Fruit fly (Drosophila melanogaster) whole organism, embryonic: ENCODE results near the gene Tim8.

Experiments
- CG10431 ChIP-seq: fragments of 200-800 bp; sonication (Bioruptor generic); optimal IDR thresholded peaks from 3 replicates; lab custom pipeline; 2018; ENCODE audit warnings: missing biosample characterization, mild to moderate bottlenecking, missing genetic modification characterization
- CG10979 ChIP-seq: fragments of 200-800 bp; sonication (Bioruptor generic); optimal IDR thresholded peaks from 2 replicates; lab custom pipeline; 2018; ENCODE audit warnings: missing biosample characterization, mild to moderate bottlenecking, missing genetic modification characterization, moderate library complexity
- CG11696 ChIP-seq: fragments of 200-800 bp; sonication (Bioruptor generic); IDR thresholded peaks from 2 replicates; pipeline ENCODE4 v1.3.6; 2022; ENCODE audit warnings: missing biosample characterization, missing genetic modification characterization
- CG1233 ChIP-seq: fragments of 200-800 bp; sonication (Bioruptor generic); optimal IDR thresholded peaks from 4 replicates; lab custom pipeline; 2018; ENCODE audit warnings: missing biosample characterization, mild to moderate bottlenecking, missing genetic modification characterization
- CG14710 ChIP-seq: fragments of 200-800 bp; sonication (Bioruptor generic); optimal IDR thresholded peaks from 3 replicates; lab custom pipeline; 2019; ENCODE audit warnings: missing biosample characterization, mild to moderate bottlenecking, missing genetic modification characterization, moderate library complexity
- CG16863 ChIP-seq: fragments of 200-800 bp; sonication (Bioruptor generic); optimal IDR thresholded peaks from 3 replicates; lab custom pipeline; 2016; ENCODE audit warnings: missing biosample characterization, missing genetic modification characterization
- CG17612 ChIP-seq: fragments of 200-800 bp; sonication (Bioruptor generic); IDR thresholded peaks from 2 replicates; pipeline ENCODE4 v1.3.6; 2022; ENCODE audit warnings: missing biosample characterization, missing genetic modification characterization
- CG17912 ChIP-seq: fragments of 200-800 bp; sonication (Bioruptor generic); optimal IDR thresholded peaks from 2 replicates; lab custom pipeline; 2018; ENCODE audit warnings: missing biosample characterization, mild to moderate bottlenecking, missing genetic modification characterization
- CG31365 ChIP-seq: fragments of 200-800 bp; sonication (Bioruptor generic); optimal IDR thresholded peaks from 2 replicates; lab custom pipeline; 2018; ENCODE audit warnings: missing biosample characterization, mild to moderate bottlenecking, missing genetic modification characterization
- CG3163 ChIP-seq: fragments of 200-800 bp; sonication (Bioruptor generic); optimal IDR thresholded peaks from 3 replicates; lab custom pipeline; 2016; ENCODE audit warnings: missing biosample characterization, missing genetic modification characterization
- CG33213 ChIP-seq: fragments of 200-800 bp; sonication (Bioruptor generic); optimal IDR thresholded peaks from 3 replicates; lab custom pipeline; 2016; ENCODE audit warnings: missing biosample characterization, missing genetic modification characterization
- CG33557 ChIP-seq: fragments of 200-800 bp; sonication (Bioruptor generic); optimal IDR thresholded peaks from 2 replicates; lab custom pipeline; 2019; ENCODE audit warnings: missing biosample characterization, mild to moderate bottlenecking, missing genetic modification characterization, moderate library complexity
- CG4617 ChIP-seq: fragments of 200-800 bp; sonication (Bioruptor generic); optimal IDR thresholded peaks from 3 replicates; lab custom pipeline; 2016; ENCODE audit warnings: missing biosample characterization, missing genetic modification characterization, borderline replicate concordance
- CG4730 ChIP-seq: fragments of 200-800 bp; sonication (Bioruptor generic); IDR thresholded peaks from 2 replicates; pipeline ENCODE4 v1.3.6; 2022; ENCODE audit warnings: missing biosample characterization, missing genetic modification characterization
- CG7372 ChIP-seq: fragments of 200-800 bp; sonication (Bioruptor generic); IDR thresholded peaks from 2 replicates; pipeline ENCODE4 v1.3.6; 2022; ENCODE audit warnings: missing biosample characterization, missing genetic modification characterization
- CG8290 ChIP-seq, 3 experiments: fragments of 200-800 bp; sonication (Bioruptor generic); optimal IDR thresholded peaks; 2 replicates each; lab custom pipeline; 2016 to 2019; ENCODE audit warnings: missing biosample characterization in 3 of 3, missing genetic modification characterization in 3 of 3, mild to moderate bottlenecking in 2 of 3, moderate library complexity in 1 of 3
- CG8924 ChIP-seq: fragments of 200-800 bp; optimal IDR thresholded peaks from 3 replicates; lab custom pipeline; 2019; ENCODE audit warnings: missing biosample characterization, mild to moderate bottlenecking, missing genetic modification characterization, moderate library complexity
- CTCF ChIP-seq: fragments of 200-800 bp; sonication (Bioruptor generic); optimal IDR thresholded peaks from 2 replicates; lab custom pipeline; 2017; ENCODE audit warnings: missing biosample characterization, mild to moderate bottlenecking, missing genetic modification characterization, moderate library complexity
- Dip2 ChIP-seq: fragments of 200-800 bp; sonication (Bioruptor generic); IDR thresholded peaks from 2 replicates; pipeline ENCODE4 v1.3.6; 2022; ENCODE audit warnings: missing biosample characterization, missing genetic modification characterization
- Dip3 ChIP-seq: fragments of 200-800 bp; sonication (Bioruptor generic); optimal IDR thresholded peaks from 3 replicates; lab custom pipeline; 2016; ENCODE audit warnings: missing biosample characterization, missing genetic modification characterization
- GATAe ChIP-seq: fragments of 200-800 bp; sonication (Bioruptor generic); conservative IDR thresholded peaks from 2 replicates; pipeline ENCODE4 v1.3.6; 2022; ENCODE audit warnings: missing biosample characterization, missing genetic modification characterization
- NC2α ChIP-seq: fragments of 200-800 bp; sonication (Bioruptor generic); optimal IDR thresholded peaks from 2 replicates; lab custom pipeline; 2016; ENCODE audit warnings: missing biosample characterization, missing genetic modification characterization
- Opbp ChIP-seq: fragments of 200-800 bp; sonication (Bioruptor generic); IDR thresholded peaks from 3 replicates; pipeline ENCODE4 v1.3.6; 2022; ENCODE audit warnings: missing biosample characterization, missing genetic modification characterization; ENCODE audit not compliant: partially characterized antibody
- cad ChIP-seq: fragments of >200 bp; optimal IDR thresholded peaks from 2 replicates; lab custom pipeline; 2017; ENCODE audit warnings: missing biosample characterization, missing genetic modification characterization
- h ChIP-seq: fragments of >200 bp; optimal IDR thresholded peaks from 2 replicates; lab custom pipeline; 2017
- lmd ChIP-seq: fragments of 200-800 bp; sonication (Bioruptor generic); IDR thresholded peaks from 2 replicates; pipeline ENCODE4 v1.3.6; 2022; ENCODE audit warnings: missing biosample characterization, missing genetic modification characterization
- pb ChIP-seq: fragments of 200-800 bp; sonication (Bioruptor generic); optimal IDR thresholded peaks from 3 replicates; lab custom pipeline; 2016; ENCODE audit warnings: missing biosample characterization, missing genetic modification characterization
- pita ChIP-seq: fragments of 200-800 bp; sonication (Bioruptor generic); optimal IDR thresholded peaks from 2 replicates; lab custom pipeline; 2017; ENCODE audit warnings: missing biosample characterization, mild to moderate bottlenecking, missing genetic modification characterization
- prd ChIP-seq, 3 experiments: fragments of >200 bp in 2 of 3; fragments of 200-800 bp in 1 of 3; sonication (Bioruptor generic) in 1 of 3; optimal IDR thresholded peaks in 2 of 3; IDR thresholded peaks in 1 of 3; 2 replicates in 2 of 3; 3 replicates in 1 of 3; pipeline versions ENCODE4 v1.3.6 to Lab custom; 2017 to 2022; ENCODE audit warnings: missing biosample characterization in 1 of 3, missing genetic modification characterization in 1 of 3
- sc ChIP-seq, 3 experiments: fragments of >200 bp in 2 of 3; fragments of 200-800 bp in 1 of 3; sonication (Bioruptor generic) in 1 of 3; optimal IDR thresholded peaks; 2 replicates in 2 of 3; 3 replicates in 1 of 3; lab custom pipeline; 2017; ENCODE audit warnings: mild to moderate bottlenecking in 1 of 3, missing biosample characterization in 1 of 3, missing genetic modification characterization in 1 of 3, missing genetic modification reagents in 1 of 3
- sens-2 ChIP-seq: fragments of 200-800 bp; sonication (Bioruptor generic); IDR thresholded peaks from 2 replicates; pipeline ENCODE4 v1.3.6; 2022; ENCODE audit warnings: missing biosample characterization, missing genetic modification characterization
- sna ChIP-seq: fragments of 200-800 bp; sonication (Bioruptor generic); IDR thresholded peaks from 2 replicates; pipeline ENCODE4 v1.3.6; 2022; ENCODE audit warnings: missing biosample characterization, missing genetic modification characterization; ENCODE audit not compliant: partially characterized antibody
- tin ChIP-seq: fragments of 200-800 bp; sonication (Bioruptor generic); optimal IDR thresholded peaks from 3 replicates; lab custom pipeline; 2016; ENCODE audit warnings: missing biosample characterization, missing genetic modification characterization
- tup ChIP-seq: fragments of 200-800 bp; sonication (Bioruptor generic); optimal IDR thresholded peaks from 2 replicates; lab custom pipeline; 2016; ENCODE audit warnings: missing biosample characterization, mild to moderate bottlenecking, missing genetic modification characterization, moderate library complexity
- vnd ChIP-seq: fragments of 200-800 bp; sonication (Bioruptor generic); IDR thresholded peaks from 3 replicates; pipeline ENCODE4 v1.3.6; 2022; ENCODE audit warnings: missing biosample characterization, missing genetic modification characterization; ENCODE audit not compliant: partially characterized antibody

The Tim8 gene

DNA sequence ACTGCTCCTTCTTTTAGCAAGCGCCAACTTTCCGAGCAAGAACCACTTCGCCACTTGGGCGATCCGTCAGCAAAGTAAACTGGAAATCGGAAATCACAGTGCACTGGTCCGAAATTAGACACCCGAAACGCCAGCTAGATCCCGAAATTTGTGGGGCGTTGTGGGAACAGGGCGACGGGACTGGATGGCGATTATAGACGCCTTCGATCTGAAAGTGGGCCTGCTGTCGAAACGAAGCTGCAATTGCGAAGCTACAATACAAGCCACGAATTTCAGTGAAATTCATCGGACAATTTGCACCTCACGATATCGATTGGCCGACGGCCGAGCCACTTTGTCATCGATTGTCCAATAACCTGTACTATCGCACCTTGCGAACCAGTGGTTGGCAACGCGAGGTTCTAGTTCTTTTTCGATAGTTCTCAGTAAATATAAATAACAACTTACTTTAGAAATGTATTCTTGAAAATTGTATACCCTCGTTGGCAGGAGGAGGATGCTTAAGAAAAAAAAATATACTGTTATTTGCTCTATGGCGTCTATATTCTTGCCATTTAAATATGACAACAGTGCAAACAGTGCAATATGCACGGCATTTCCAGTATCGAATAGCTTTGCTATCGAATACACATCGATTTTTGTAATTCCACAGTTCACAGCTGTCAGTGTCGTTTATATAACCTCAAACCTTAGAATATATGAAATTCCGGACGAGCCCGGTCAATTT, at the start of gene Tim8, which contains the start of gene hop (continued):
- peak; percentile 92 for TF ChIP-seq vnd (GFP tag; lab: Robert Waterston, UW)
- TF ChIP-seq NC2α (GFP tag; lab: Kevin White, UChicago), result no peak
- no peak for TF ChIP-seq pb (GFP tag; lab: Kevin White, UChicago)
- TF ChIP-seq CG4617 (GFP tag; lab: Kevin White, UChicago), result peak; percentile 58
- TF ChIP-seq CG14710 (tag; lab: Kevin White, UChicago), result peak; percentile 63
- peak; percentile 88 for TF ChIP-seq sna (GFP tag; lab: Robert Waterston, UW)
- TF ChIP-seq, all 482 proteins: peak for 77

DNA sequence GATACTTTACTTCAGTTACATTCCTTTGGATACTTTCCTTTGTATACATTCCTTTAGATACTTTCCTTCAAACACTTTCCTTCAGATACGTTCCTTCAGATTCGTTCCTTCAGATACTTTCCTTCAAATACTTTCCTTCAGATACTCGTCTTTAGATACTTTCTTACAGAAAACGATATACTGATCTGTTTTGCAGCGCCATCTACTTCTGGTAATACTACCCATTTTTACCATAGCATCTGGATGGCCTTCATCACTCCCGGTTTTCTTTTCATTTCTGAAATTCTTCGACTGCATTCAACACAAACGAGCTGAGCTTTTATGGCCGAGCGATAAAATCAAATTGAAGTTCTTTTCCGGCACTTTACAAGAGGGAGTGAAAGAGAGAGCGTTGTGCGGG, 48.3 kb upstream of the Tim8 start:
- no peak for TF ChIP-seq CG33213
- no peak for TF ChIP-seq CG16863 (GFP tag; lab: Kevin White, UChicago)
- no peak for TF ChIP-seq Opbp (GFP tag; lab: Robert Waterston, UW)
- TF ChIP-seq tin (GFP tag; lab: Kevin White, UChicago), result no peak
- TF ChIP-seq prd (optimal IDR thresholded peaks at IDR 0.05; lab: Kevin White, UChicago), result no peak
- no peak for TF ChIP-seq prd (GFP tag; IDR thresholded peaks at IDR 0.05; lab: Robert Waterston, UW)
- TF ChIP-seq Dip3 (GFP tag; lab: Kevin White, UChicago), result no peak
- no peak for TF ChIP-seq CG31365 (tag; lab: Kevin White, UChicago)
- no peak for TF ChIP-seq CG11696 (GFP tag; lab: Robert Waterston, UW)
- TF ChIP-seq lmd, result no peak
- no peak for TF ChIP-seq sc (optimal IDR thresholded peaks at IDR 0.05; lab: Kevin White, UChicago)
- TF ChIP-seq sc (GFP tag; optimal IDR thresholded peaks at IDR 0.05; lab: Kevin White, UChicago), result no peak
- TF ChIP-seq CTCF, result peak; percentile 74
- peak; percentile 67 for TF ChIP-seq CG8290 (GFP tag; optimal IDR thresholded peaks at IDR 0.05; lab: Kevin White, UChicago)
- TF ChIP-seq CG8290 (tag; optimal IDR thresholded peaks at IDR 0.05; lab: Kevin White, UChicago), result no peak
- no peak for TF ChIP-seq CG10431 (GFP tag; lab: Kevin White, UChicago)
- no peak for TF ChIP-seq tup (GFP tag; lab: Kevin White, UChicago)
- TF ChIP-seq CG33557 (GFP tag; lab: Kevin White, UChicago), result no peak
- TF ChIP-seq CG10979 (tag; lab: Kevin White, UChicago), result no peak
- TF ChIP-seq CG17912 (GFP tag; lab: Kevin White, UChicago), result no peak
- TF ChIP-seq Dip2 (GFP tag; lab: Robert Waterston, UW), result peak; percentile 20; the same call in 1 of the 2 replicates
- TF ChIP-seq CG4730 (GFP tag; lab: Robert Waterston, UW), result no peak
- TF ChIP-seq CG17612 (GFP tag; lab: Robert Waterston, UW), result no peak
- TF ChIP-seq CG8924 (tag; lab: Kevin White, UChicago), result no peak
- TF ChIP-seq sens-2 (GFP tag; lab: Robert Waterston, UW), result no peak
- no peak for TF ChIP-seq GATAe
- TF ChIP-seq CG3163 (GFP tag; lab: Kevin White, UChicago), result no peak
- TF ChIP-seq pita (GFP tag; lab: Kevin White, UChicago), result no peak
- no peak for TF ChIP-seq CG1233 (GFP tag; lab: Kevin White, UChicago)
- TF ChIP-seq, all 482 proteins: peak for 3

DNA sequence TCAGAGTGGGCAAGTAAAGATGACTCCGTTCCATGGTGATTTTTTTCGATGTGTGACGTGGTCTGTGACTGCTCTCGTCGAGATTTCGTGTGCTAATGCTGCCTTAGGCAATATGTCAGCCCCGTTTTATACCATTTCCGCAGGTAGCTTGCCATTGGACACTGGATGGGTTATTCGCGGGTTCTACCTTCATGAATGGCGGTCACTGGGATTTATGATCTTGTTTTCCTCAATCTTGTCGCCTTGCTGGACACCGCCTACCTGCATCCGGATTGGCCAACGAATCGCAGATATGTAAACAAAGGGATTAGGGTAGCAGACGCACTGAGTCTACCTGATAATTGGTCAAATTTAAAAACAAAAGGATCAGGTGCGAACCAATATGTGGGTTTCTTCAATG, 46.0 kb upstream of the Tim8 start, which contains the start of gene sisA:
TSS of gene sisA (minus strand) at position 101 of the 400 bp plus-strand sequence.
- TF ChIP-seq cad (GFP tag; lab: Kevin White, UChicago) (peak; percentile 61), CG7372 (GFP tag; lab: Robert Waterston, UW) (no peak), h (lab: Kevin White, UChicago) (no peak)
